Worm (Caenorhabditis elegans): ENCODE results near the gene zig-10.

zig-10 gene

DNA sequence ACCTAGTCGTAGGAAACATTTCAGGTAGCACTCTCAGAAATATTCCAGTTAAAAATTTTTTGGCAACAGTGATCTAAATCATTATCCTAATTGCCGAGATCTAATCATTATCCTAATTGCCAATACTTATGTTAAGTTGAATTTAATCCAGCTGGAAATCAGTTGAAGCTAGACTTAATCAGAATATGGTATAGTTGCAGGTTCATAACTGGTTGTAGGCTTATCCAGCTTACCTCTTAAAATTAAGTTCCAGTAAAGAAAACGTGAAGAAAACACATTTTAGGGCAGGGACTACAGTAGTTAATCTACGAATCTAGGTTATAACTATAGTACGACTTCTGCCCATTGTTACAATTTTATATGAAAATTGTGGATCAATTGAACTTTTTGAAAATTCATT, 21.8 kb upstream of the zig-10 start:
- TF ChIP-seq T20F7.1 (GFP tag; optimal IDR thresholded peaks at IDR 0.05) (no peak), ztf-7 (tag; optimal IDR thresholded peaks at IDR 0.05) (no peak), madf-5 (GFP tag; IDR thresholded peaks at IDR 0.05) (no peak), vab-7 (GFP tag; IDR thresholded peaks at IDR 0.05) (no peak), aha-1 (tag) (peak; percentile 93), mxl-2 (GFP tag; conservative IDR thresholded peaks at IDR 0.05) (no peak), cey-2 (tag; optimal IDR thresholded peaks at IDR 0.05; ENCODE audit: borderline replicate concordance, insufficient read depth) (no peak), unc-62 (GFP tag; optimal IDR thresholded peaks at IDR 0.05 in 1 of 2) (no peak), unc-62 (tag; optimal IDR thresholded peaks at IDR 0.05) (no peak)

DNA sequence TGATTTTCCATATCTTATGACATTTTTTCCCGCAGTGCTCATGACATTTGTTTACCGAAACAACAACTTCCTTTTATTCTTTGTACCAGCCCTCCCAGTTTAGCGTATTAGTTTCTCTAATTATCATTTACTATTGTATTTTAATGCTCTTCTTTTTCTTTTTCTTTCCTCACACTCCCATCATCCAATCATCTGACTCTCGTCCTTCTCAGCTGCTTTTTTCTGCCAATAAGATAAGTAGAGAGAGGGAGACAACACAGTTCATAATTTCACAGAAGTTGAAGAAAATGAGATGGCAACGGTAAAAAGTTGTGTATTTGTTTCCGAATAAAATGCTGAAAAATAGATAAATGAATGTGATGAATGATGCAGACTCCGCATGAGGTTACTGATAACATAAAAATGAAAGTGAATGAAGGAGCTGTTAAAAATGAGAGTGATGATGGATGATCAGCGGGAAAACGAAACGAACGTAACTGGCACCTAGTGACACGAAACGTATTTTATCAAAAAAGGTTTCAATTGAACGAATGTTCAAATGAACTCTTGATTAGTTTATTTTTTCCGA, 21.0 kb upstream of the zig-10 start:
- TF ChIP-seq ctbp-1 (GFP tag; IDR thresholded peaks at IDR 0.05) = no peak
- no peak for TF ChIP-seq zip-2 (tag; optimal IDR thresholded peaks at IDR 0.05)
- no peak for TF ChIP-seq ZK337.2 (GFP tag; IDR thresholded peaks at IDR 0.05)
- TF ChIP-seq tra-1 (GFP tag; IDR thresholded peaks at IDR 0.05) = no peak
- TF ChIP-seq pqm-1 (tag; optimal IDR thresholded peaks at IDR 0.05) = peak; percentile 71
- no peak for TF ChIP-seq F26F4.8 (GFP tag; conservative IDR thresholded peaks at IDR 0.05)
- TF ChIP-seq madf-5 (GFP tag; IDR thresholded peaks at IDR 0.05) = no peak
- peak; percentile 70 for TF ChIP-seq dmd-6 (GFP tag; IDR thresholded peaks at IDR 0.05)
- TF ChIP-seq mep-1 (tag; optimal IDR thresholded peaks at IDR 0.05) = peak; percentile 13
- no peak for TF ChIP-seq daf-12 (tag; optimal IDR thresholded peaks at IDR 0.05)
- TF ChIP-seq aha-1 (tag) = no peak
- TF ChIP-seq R02D3.7 (tag; optimal IDR thresholded peaks at IDR 0.05) = no peak
- no peak for TF ChIP-seq arid-1 (GFP tag; conservative IDR thresholded peaks at IDR 0.05)
- no peak for TF ChIP-seq nhr-42 (GFP tag; IDR thresholded peaks at IDR 0.05)
- TF ChIP-seq Y48G9A.11 (GFP tag; IDR thresholded peaks at IDR 0.05) = no peak
- TF ChIP-seq nhr-111 (GFP tag; optimal IDR thresholded peaks at IDR 0.05) = no peak
- TF ChIP-seq nhr-237 (tag; optimal IDR thresholded peaks at IDR 0.05) = no peak
- no peak for TF ChIP-seq F49E8.2 (tag; optimal IDR thresholded peaks at IDR 0.05; ENCODE audit: borderline replicate concordance)
- no peak for TF ChIP-seq mxl-3 (GFP tag; optimal IDR thresholded peaks at IDR 0.05)
- TF ChIP-seq mxl-2 (GFP tag; conservative IDR thresholded peaks at IDR 0.05) = no peak
- TF ChIP-seq zag-1 (tag; optimal IDR thresholded peaks at IDR 0.05) = no peak
- no peak for TF ChIP-seq T26A8.4 (GFP tag; IDR thresholded peaks at IDR 0.05)
- no peak for TF ChIP-seq T20F7.1 (GFP tag; optimal IDR thresholded peaks at IDR 0.05)
- no peak for TF ChIP-seq nhr-11 (tag; optimal IDR thresholded peaks at IDR 0.05)
- TF ChIP-seq nhr-102 (tag; optimal IDR thresholded peaks at IDR 0.05) = no peak
- no peak for TF ChIP-seq tag-97 (GFP tag; IDR thresholded peaks at IDR 0.05)
- TF ChIP-seq lin-38 (GFP tag; IDR thresholded peaks at IDR 0.05) = no peak
- peak; percentile 52 for TF ChIP-seq dve-1 (tag; optimal IDR thresholded peaks at IDR 0.05; ENCODE audit: insufficient read depth)
- no peak for TF ChIP-seq zfp-3 (GFP tag; conservative IDR thresholded peaks at IDR 0.05)
- TF ChIP-seq snpc-4 (tag; optimal IDR thresholded peaks at IDR 0.05) = no peak
- peak; percentile 44 for TF ChIP-seq nhr-77 (tag; optimal IDR thresholded peaks at IDR 0.05)
- TF ChIP-seq daf-16 (GFP tag; optimal IDR thresholded peaks at IDR 0.05) = no peak
- TF ChIP-seq daf-16 (tag; optimal IDR thresholded peaks at IDR 0.05) = peak; percentile 53
- no peak for TF ChIP-seq ceh-32 (tag; optimal IDR thresholded peaks at IDR 0.05; ENCODE audit: poor library complexity)
- peak; percentile 43 for TF ChIP-seq hlh-11 (tag; optimal IDR thresholded peaks at IDR 0.05)
- peak; percentile 49 for TF ChIP-seq hlh-30 (tag; optimal IDR thresholded peaks at IDR 0.05; ENCODE audit: insufficient read depth)
- no peak for TF ChIP-seq lir-3 (tag; optimal IDR thresholded peaks at IDR 0.05)
- peak; percentile 74 for TF ChIP-seq nhr-28 (tag; optimal IDR thresholded peaks at IDR 0.05)
- no peak for TF ChIP-seq spr-3 (GFP tag; optimal IDR thresholded peaks at IDR 0.05)
- no peak for TF ChIP-seq cey-2 (tag; optimal IDR thresholded peaks at IDR 0.05; ENCODE audit: borderline replicate concordance, insufficient read depth)
- TF ChIP-seq F44E2.7 (GFP tag; IDR thresholded peaks at IDR 0.05) = no peak
- no peak for TF ChIP-seq aly-2 (tag; optimal IDR thresholded peaks at IDR 0.05)
- TF ChIP-seq attf-4 (tag; optimal IDR thresholded peaks at IDR 0.05) = no peak
- peak in 1 of 2 experiments; percentile 69 for TF ChIP-seq unc-62 (GFP tag; optimal IDR thresholded peaks at IDR 0.05 in 1 of 2)
- no peak for TF ChIP-seq unc-62 (tag; optimal IDR thresholded peaks at IDR 0.05)
- no peak for TF ChIP-seq Y75B8A.6 (GFP tag; IDR thresholded peaks at IDR 0.05)
- no peak for TF ChIP-seq skn-1 (tag; optimal IDR thresholded peaks at IDR 0.05)
